Worm (Caenorhabditis elegans): ENCODE measurements around the gene Y57A10C.9.

Y57A10C.9 gene

DNA sequence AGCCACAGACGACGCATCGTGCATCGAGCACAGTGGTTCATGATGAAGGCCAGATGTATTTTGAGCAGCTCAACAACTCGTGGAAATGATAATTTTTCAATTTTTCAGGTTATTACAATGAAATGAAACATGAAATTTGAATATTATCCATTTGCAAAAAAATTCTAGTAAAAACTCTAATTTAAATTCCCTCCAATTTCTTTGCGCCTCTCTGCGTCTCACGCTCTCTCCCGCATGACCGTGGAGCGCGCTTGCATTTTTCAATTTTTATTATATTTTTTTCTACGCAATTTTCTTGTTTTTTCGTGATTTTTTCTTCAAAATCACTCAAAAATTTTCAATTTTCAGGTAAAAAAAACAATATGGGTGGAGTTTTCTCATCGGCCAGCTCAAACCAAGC, 21.1 kb upstream of the Y57A10C.9 start, which contains the start of gene tag-281:
Gene tag-281 (plus strand): TSS at position 340 of the 400 bp plus-strand sequence.
- TF ChIP-seq nhr-11 (tag; optimal IDR thresholded peaks at IDR 0.05) (peak; percentile 24), zag-1 (tag; optimal IDR thresholded peaks at IDR 0.05) (no peak), spr-3 (GFP tag; optimal IDR thresholded peaks at IDR 0.05) (no peak), Y5F2A.4 (GFP tag; optimal IDR thresholded peaks at IDR 0.05) (no peak), ama-1 (optimal IDR thresholded peaks at IDR 0.05) (no peak), ceh-62 (tag; optimal IDR thresholded peaks at IDR 0.05) (no peak), lin-13 (GFP tag; optimal IDR thresholded peaks at IDR 0.05) (peak; percentile 66), ZK337.2 (GFP tag; IDR thresholded peaks at IDR 0.05) (no peak), mxl-3 (GFP tag; optimal IDR thresholded peaks at IDR 0.05) (no peak), nhr-10 (tag; optimal IDR thresholded peaks at IDR 0.05) (no peak), lin-15B (tag; optimal IDR thresholded peaks at IDR 0.05) (peak; percentile 43), zfp-2 (tag; optimal IDR thresholded peaks at IDR 0.05) (no peak), hmg-1.1 (GFP tag; IDR thresholded peaks at IDR 0.05) (peak; percentile 55; the same call in 1 of the 2 replicates), unc-130 (GFP tag; optimal IDR thresholded peaks at IDR 0.05) (no peak), Y105C5A.15 (GFP tag; IDR thresholded peaks at IDR 0.05) (no peak), fkh-10 (GFP tag; optimal IDR thresholded peaks at IDR 0.05) (peak; percentile 21), hif-1 (tag; optimal IDR thresholded peaks at IDR 0.05) (peak in 1 of 2 experiments; percentile 59), lim-7 (GFP tag; IDR thresholded peaks at IDR 0.05) (no peak), mes-2 (tag; optimal IDR thresholded peaks at IDR 0.05; ENCODE audit: poor library complexity, severe bottlenecking) (peak; percentile 85), lin-1 (GFP tag; IDR thresholded peaks at IDR 0.05) (no peak), nhr-111 (GFP tag; optimal IDR thresholded peaks at IDR 0.05) (no peak), aly-2 (tag; optimal IDR thresholded peaks at IDR 0.05) (no peak), hlh-11 (tag; optimal IDR thresholded peaks at IDR 0.05) (peak; percentile 49), ceh-20 (GFP tag; IDR thresholded peaks at IDR 0.05) (no peak), pqm-1 (tag; optimal IDR thresholded peaks at IDR 0.05) (no peak), cey-2 (tag; optimal IDR thresholded peaks at IDR 0.05; ENCODE audit: borderline replicate concordance, insufficient read depth) (no peak), snpc-4 (tag; optimal IDR thresholded peaks at IDR 0.05) (peak; percentile 14), T26A8.4 (GFP tag; IDR thresholded peaks at IDR 0.05) (peak; percentile 41; the same call in 1 of the 2 replicates), dmd-6 (GFP tag; IDR thresholded peaks at IDR 0.05) (peak; percentile 51), attf-4 (tag; optimal IDR thresholded peaks at IDR 0.05) (no peak), dpl-1 (GFP tag; optimal IDR thresholded peaks at IDR 0.05) (peak; percentile 96), lin-39 (tag; optimal IDR thresholded peaks at IDR 0.05) (no peak), F49E8.2 (tag; optimal IDR thresholded peaks at IDR 0.05; ENCODE audit: borderline replicate concordance) (no peak), ztf-11 (tag; optimal IDR thresholded peaks at IDR 0.05) (no peak), zfp-3 (GFP tag; conservative IDR thresholded peaks at IDR 0.05) (peak; percentile 60; the same call in 1 of the 2 replicates), lsy-2 (tag; optimal IDR thresholded peaks at IDR 0.05) (peak in 1 of 2 experiments; percentile 90), madf-9 (GFP tag; conservative IDR thresholded peaks at IDR 0.05) (no peak), zip-2 (tag; optimal IDR thresholded peaks at IDR 0.05) (no peak), nhr-102 (tag; optimal IDR thresholded peaks at IDR 0.05) (no peak), ces-1 (GFP tag; optimal IDR thresholded peaks at IDR 0.05) (no peak), nhr-77 (tag; optimal IDR thresholded peaks at IDR 0.05) (no peak), mep-1 (tag; optimal IDR thresholded peaks at IDR 0.05) (no peak), lin-38 (GFP tag; IDR thresholded peaks at IDR 0.05) (peak; percentile 99), ctbp-1 (GFP tag; IDR thresholded peaks at IDR 0.05) (no peak), ceh-82 (tag; optimal IDR thresholded peaks at IDR 0.05) (no peak), egl-43 (GFP tag; IDR thresholded peaks at IDR 0.05) (no peak), jun-1 (tag; optimal IDR thresholded peaks at IDR 0.05) (no peak), dve-1 (tag; optimal IDR thresholded peaks at IDR 0.05; ENCODE audit: insufficient read depth) (no peak), mdl-1 (tag; optimal IDR thresholded peaks at IDR 0.05) (peak in 1 of 2 experiments; percentile 17), nhr-25 (tag; optimal IDR thresholded peaks at IDR 0.05; ENCODE audit: borderline replicate concordance, insufficient read depth) (no peak), zip-11 (GFP tag; IDR thresholded peaks at IDR 0.05) (no peak)
